Worm (Caenorhabditis elegans): Measurements from ENCODE around the gene twk-11.

Gene twk-11

ce11 chrV:6979019-6979418, 57.4 kb downstream of the twk-11 start, which contains the start of gene sre-12:
sre-12 (minus strand) TSS chrV:6979119.
- no peak for TF ChIP-seq flt-1 (GFP tag; IDR thresholded peaks at IDR 0.05)
- no peak for TF ChIP-seq scrt-1 (GFP tag; IDR thresholded peaks at IDR 0.05)
- no peak for TF ChIP-seq hmbx-1 (tag; optimal IDR thresholded peaks at IDR 0.05)
- TF ChIP-seq tbx-11 (GFP tag; IDR thresholded peaks at IDR 0.05): no peak
- no peak for TF ChIP-seq ceh-36 (tag; optimal IDR thresholded peaks at IDR 0.05)
- no peak for TF ChIP-seq aly-1 (tag; optimal IDR thresholded peaks at IDR 0.05)

Data from whole organism, early embryonic.